Worm (Caenorhabditis elegans): Measurements from ENCODE around the gene aagr-3.

DNA sequence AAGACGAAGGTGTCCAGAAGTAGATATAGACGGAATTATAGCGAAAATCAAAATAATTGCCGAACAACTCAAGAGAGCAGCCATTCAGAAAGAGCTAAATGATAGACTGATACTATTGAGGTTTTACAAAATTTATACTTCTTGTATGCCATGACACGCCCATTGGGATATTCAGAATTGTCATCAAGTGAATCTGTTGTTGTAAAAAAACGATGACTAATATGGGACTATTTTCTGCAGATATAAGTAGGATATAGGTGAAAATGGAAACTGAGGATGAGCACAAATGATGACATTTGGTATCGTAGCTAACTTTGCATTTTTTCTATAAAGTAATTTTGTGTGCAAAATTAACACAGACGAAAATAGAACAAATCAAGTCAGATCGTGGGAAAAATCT lies 26.4 kb upstream of the aagr-3 start, which contains the start of gene F58E6.8:
- TF ChIP-seq Y105C5A.15 (GFP tag; IDR thresholded peaks at IDR 0.05) = no peak
- TF ChIP-seq Y48G9A.11 (GFP tag; IDR thresholded peaks at IDR 0.05) = no peak
- TF ChIP-seq ceh-62 (tag; optimal IDR thresholded peaks at IDR 0.05) = no peak
- TF ChIP-seq lin-13 (GFP tag; optimal IDR thresholded peaks at IDR 0.05) = no peak
- no peak for TF ChIP-seq tra-1 (GFP tag; IDR thresholded peaks at IDR 0.05)
- no peak for TF ChIP-seq dpl-1 (GFP tag; optimal IDR thresholded peaks at IDR 0.05)
